Worm (Caenorhabditis elegans) whole organism, L1 larva: ENCODE data around the gene Y116F11A.1.

ENCODE experiments used
- C04F5.9 ChIP-seq: sonication (generic microtip); optimal IDR thresholded peaks from 2 replicates; lab custom pipeline; 2016; ENCODE audit warnings: missing genetic modification characterization, missing compliant biosample characterization
- C16A3.4 ChIP-seq: fragments of 150-350 bp; optimal IDR thresholded peaks from 2 replicates; lab custom pipeline; 2014; ENCODE audit warnings: missing biosample characterization, missing genetic modification characterization
- C34B4.2 ChIP-seq: sonication (generic microtip); optimal IDR thresholded peaks from 2 replicates; lab custom pipeline; 2017; ENCODE audit warnings: mild to moderate bottlenecking, missing genetic modification characterization, missing compliant biosample characterization
- F16B12.6 ChIP-seq: fragments of 150-350 bp; optimal IDR thresholded peaks from 2 replicates; lab custom pipeline; 2014; ENCODE audit warnings: missing biosample characterization, missing genetic modification characterization
- blmp-1 ChIP-seq: fragments of 150-350 bp; optimal IDR thresholded peaks from 2 replicates; lab custom pipeline; 2014; ENCODE audit warnings: missing biosample characterization, missing genetic modification characterization
- ceh-82 ChIP-seq, 3 experiments: fragments of 150-350 bp in 1 of 3; sonication (generic microtip) in 2 of 3; optimal IDR thresholded peaks; 2 replicates each; lab custom pipeline; 2014 to 2017; ENCODE audit warnings: missing biosample characterization in 3 of 3, missing genetic modification characterization in 3 of 3
- ceh-88 ChIP-seq: fragments of 200-800 bp; sonication (Bioruptor generic); IDR thresholded peaks from 2 replicates; pipeline ENCODE4 v1.3.6; 2022; ENCODE audit warnings: missing genetic modification characterization, missing compliant biosample characterization
- ces-1 ChIP-seq: fragments of 150-350 bp; optimal IDR thresholded peaks from 2 replicates; lab custom pipeline; 2014; ENCODE audit warnings: missing biosample characterization, missing genetic modification reagents, missing genetic modification characterization
- dpl-1 ChIP-seq, 3 experiments: fragments of 150-350 bp in 2 of 3; sonication (generic microtip) in 1 of 3; optimal IDR thresholded peaks; 2 replicates each; lab custom pipeline; 2014 to 2017; ENCODE audit warnings: missing biosample characterization in 3 of 3, missing genetic modification characterization in 3 of 3, missing genetic modification reagents in 3 of 3
- dsc-1 ChIP-seq: sonication (generic microtip); optimal IDR thresholded peaks from 2 replicates; lab custom pipeline; 2016; ENCODE audit warnings: mild to moderate bottlenecking, missing genetic modification characterization, missing compliant biosample characterization
- efl-1 ChIP-seq, 4 experiments: fragments of 150-350 bp; optimal IDR thresholded peaks in 3 of 4; peaks in 1 of 4; 1 replicate in 1 of 4; 2 replicates in 3 of 4; lab custom pipeline; 2014; ENCODE audit warnings: missing biosample characterization in 2 of 4, missing genetic modification characterization in 2 of 4, missing genetic modification reagents in 2 of 4
- egl-13 ChIP-seq: sonication (generic microtip); optimal IDR thresholded peaks from 2 replicates; lab custom pipeline; 2016; ENCODE audit warnings: missing genotype, missing genetic modification reagents, missing genetic modification characterization, missing compliant biosample characterization
- elt-2 ChIP-seq: sonication (generic microtip); optimal IDR thresholded peaks from 2 replicates; lab custom pipeline; 2016; ENCODE audit warnings: missing genetic modification characterization, mild to moderate bottlenecking, inconsistent platforms, missing compliant biosample characterization, missing genetic modification reagents
- ets-5 ChIP-seq: fragments of 200-800 bp; sonication (Bioruptor generic); IDR thresholded peaks from 2 replicates; pipeline ENCODE4 v1.3.6; 2022; ENCODE audit warnings: missing genetic modification characterization, missing compliant biosample characterization
- fkh-4 ChIP-seq: sonication (generic microtip); optimal IDR thresholded peaks from 2 replicates; lab custom pipeline; 2016; ENCODE audit warnings: missing compliant biosample characterization, missing genetic modification characterization, borderline replicate concordance
- fkh-8 ChIP-seq: sonication (generic microtip); optimal IDR thresholded peaks from 2 replicates; lab custom pipeline; 2016; ENCODE audit warnings: mild to moderate bottlenecking, missing genetic modification characterization, missing compliant biosample characterization
- fos-1 ChIP-seq: fragments of 150-350 bp; optimal IDR thresholded peaks from 2 replicates; lab custom pipeline; 2014; ENCODE audit warnings: missing biosample characterization, missing genetic modification characterization
- hlh-4 ChIP-seq: sonication (generic microtip); optimal IDR thresholded peaks from 2 replicates; lab custom pipeline; 2016; ENCODE audit warnings: mild to moderate bottlenecking, missing genetic modification characterization, missing compliant biosample characterization
- lin-15B ChIP-seq: fragments of 150-350 bp; sonication (generic microtip); optimal IDR thresholded peaks from 3 replicates; lab custom pipeline; 2014; ENCODE audit warnings: missing biosample characterization, missing genetic modification characterization
- lin-35 ChIP-seq, 2 experiments: fragments of 150-350 bp; optimal IDR thresholded peaks; 2 replicates each; lab custom pipeline; 2014; ENCODE audit warnings: missing biosample characterization in 2 of 2, missing genetic modification characterization in 2 of 2, missing genetic modification reagents in 2 of 2
- lin-39 ChIP-seq: fragments of 150-350 bp; optimal IDR thresholded peaks from 2 replicates; lab custom pipeline; 2014; ENCODE audit warnings: missing biosample characterization, missing genetic modification reagents, missing genetic modification characterization
- lir-3 ChIP-seq: sonication (generic microtip); optimal IDR thresholded peaks from 2 replicates; lab custom pipeline; 2016; ENCODE audit warnings: mild to moderate bottlenecking, missing genetic modification characterization, moderate library complexity, missing compliant biosample characterization; ENCODE audit not compliant: poor library complexity
- lsy-2 ChIP-seq, 2 experiments: fragments of 150-350 bp; optimal IDR thresholded peaks; 2 replicates each; lab custom pipeline; 2014; ENCODE audit warnings: missing biosample characterization in 2 of 2, missing genetic modification characterization in 2 of 2
- mdl-1 ChIP-seq, 2 experiments: fragments of 150-350 bp; optimal IDR thresholded peaks; 2 replicates each; lab custom pipeline; 2014 to 2017; ENCODE audit warnings: missing biosample characterization in 2 of 2, missing genetic modification characterization in 2 of 2, inconsistent platforms in 1 of 2
- mef-2 ChIP-seq: fragments of 150-350 bp; optimal IDR thresholded peaks from 2 replicates; lab custom pipeline; 2014; ENCODE audit warnings: missing biosample characterization, missing genetic modification characterization
- mep-1 ChIP-seq: fragments of 150-350 bp; optimal IDR thresholded peaks from 2 replicates; lab custom pipeline; 2014; ENCODE audit warnings: missing biosample characterization, missing genetic modification characterization
- nhr-11 ChIP-seq: fragments of 150-350 bp; optimal IDR thresholded peaks from 2 replicates; lab custom pipeline; 2014; ENCODE audit warnings: missing biosample characterization, missing genetic modification characterization
- nhr-19 ChIP-seq: fragments of 200-800 bp; sonication (Bioruptor generic); conservative IDR thresholded peaks from 2 replicates; pipeline ENCODE4 v1.3.6; 2022; ENCODE audit warnings: missing genetic modification characterization, missing compliant biosample characterization
- nhr-20 ChIP-seq: sonication (generic microtip); optimal IDR thresholded peaks from 2 replicates; lab custom pipeline; 2016; ENCODE audit warnings: mild to moderate bottlenecking, missing genetic modification characterization, missing compliant biosample characterization
- nhr-76 ChIP-seq: sonication (generic microtip); optimal IDR thresholded peaks from 2 replicates; lab custom pipeline; 2017; ENCODE audit warnings: missing biosample characterization, missing genetic modification characterization
- nhr-84 ChIP-seq: sonication (generic microtip); optimal IDR thresholded peaks from 2 replicates; lab custom pipeline; 2017; ENCODE audit warnings: missing biosample characterization, missing genetic modification characterization
- nhr-85 ChIP-seq: sonication (generic microtip); peaks from one replicate; lab custom pipeline; 2016; ENCODE audit warnings: missing genetic modification characterization, inconsistent platforms, missing compliant biosample characterization
- pqm-1 ChIP-seq: sonication (generic microtip); optimal IDR thresholded peaks from 3 replicates; lab custom pipeline; 2017; ENCODE audit warnings: missing biosample characterization, missing genetic modification characterization
- rnt-1 ChIP-seq: sonication (generic microtip); optimal IDR thresholded peaks from 2 replicates; lab custom pipeline; 2016; ENCODE audit warnings: mild to moderate bottlenecking, missing genetic modification characterization, moderate library complexity, missing compliant biosample characterization
- sptf-1 ChIP-seq: fragments of 150-350 bp; optimal IDR thresholded peaks from 2 replicates; lab custom pipeline; 2014; ENCODE audit warnings: missing biosample characterization, missing genetic modification characterization
- swsn-7 ChIP-seq: sonication (generic microtip); optimal IDR thresholded peaks from 2 replicates; lab custom pipeline; 2016; ENCODE audit warnings: missing genetic modification characterization, missing compliant biosample characterization
- tbx-2 ChIP-seq: sonication (generic microtip); optimal IDR thresholded peaks from 2 replicates; lab custom pipeline; 2016; ENCODE audit warnings: missing genetic modification characterization, missing compliant biosample characterization
- unc-130 ChIP-seq: fragments of 150-350 bp; optimal IDR thresholded peaks from 2 replicates; lab custom pipeline; 2017; ENCODE audit warnings: missing biosample characterization, missing genetic modification characterization, inconsistent platforms
- unc-62 ChIP-seq: fragments of 150-350 bp; optimal IDR thresholded peaks from 2 replicates; lab custom pipeline; 2014; ENCODE audit warnings: missing biosample characterization, missing genetic modification reagents, missing genetic modification characterization
- unc-86 ChIP-seq: sonication (generic microtip); optimal IDR thresholded peaks from 2 replicates; lab custom pipeline; 2016; ENCODE audit warnings: missing genetic modification characterization, missing compliant biosample characterization
- vab-15 ChIP-seq: sonication (generic microtip); optimal IDR thresholded peaks from 2 replicates; lab custom pipeline; 2017; ENCODE audit warnings: missing genotype, mild to moderate bottlenecking, missing genetic modification characterization, missing compliant biosample characterization
- zag-1 ChIP-seq: fragments of 150-350 bp; optimal IDR thresholded peaks from 2 replicates; lab custom pipeline; 2014; ENCODE audit warnings: missing biosample characterization, missing genetic modification characterization
- zip-4 ChIP-seq: fragments of 200-800 bp; sonication (Bioruptor generic); optimal IDR thresholded peaks from 2 replicates; lab custom pipeline; 2018; ENCODE audit warnings: mild to moderate bottlenecking, missing genetic modification characterization, moderate library complexity, missing compliant biosample characterization
- ztf-4 ChIP-seq: fragments of 150-350 bp; optimal IDR thresholded peaks from 2 replicates; lab custom pipeline; 2014; ENCODE audit warnings: missing biosample characterization, missing genetic modification characterization

Y116F11A.1 gene

ce11 chrV:19719253-19719652 is 11.1 kb upstream of the Y116F11A.1 start, which contains the start of gene Y116F11A.6:
Y116F11A.6 (plus strand) TSS chrV:19719553.
- no peak for TF ChIP-seq nhr-84
- TF ChIP-seq ces-1 (GFP tag; lab: Kevin White, UChicago), result no peak
- no peak for TF ChIP-seq fos-1 (tag; lab: Kevin White, UChicago)

- TF ChIP-seq zag-1 (tag; lab: Kevin White, UChicago), result no peak
- peak; percentile 43 for TF ChIP-seq dsc-1 (tag; lab: Kevin White, UChicago)
- TF ChIP-seq unc-130 (tag; lab: Kevin White, UChicago), result peak; percentile 5
- peak; percentile 1 for TF ChIP-seq tbx-2 (tag; lab: Kevin White, UChicago)
- TF ChIP-seq ceh-82 (tag; optimal IDR thresholded peaks at IDR 0.05; lab: Kevin White, UChicago), result peak in 1 of 3 experiments; percentile 14
- TF ChIP-seq rnt-1 (tag; lab: Kevin White, UChicago), result peak; percentile 49
- TF ChIP-seq sptf-1 (tag; lab: Kevin White, UChicago), result no peak
- peak in 1 of 2 experiments; percentile 14 for TF ChIP-seq mdl-1 (tag; optimal IDR thresholded peaks at IDR 0.05; lab: Kevin White, UChicago)
- TF ChIP-seq nhr-19 (GFP tag; lab: Robert Waterston, UW), result peak; percentile 43
- peak in 1 of 2 experiments; percentile 36 for TF ChIP-seq lsy-2 (tag; optimal IDR thresholded peaks at IDR 0.05; lab: Kevin White, UChicago)
- TF ChIP-seq elt-2, result no peak
- peak in 1 of 2 experiments; percentile 10 for TF ChIP-seq lin-35 (GFP tag; optimal IDR thresholded peaks at IDR 0.05; lab: Kevin White, UChicago)
- TF ChIP-seq efl-1 (optimal IDR thresholded peaks at IDR 0.05; lab: Kevin White, UChicago), result no peak
- TF ChIP-seq efl-1 (GFP tag; optimal IDR thresholded peaks at IDR 0.05 in 1 of 2; lab: Kevin White, UChicago), result peak in 1 of 2 experiments; percentile 92
- TF ChIP-seq swsn-7 (tag; lab: Kevin White, UChicago), result peak; percentile 4
- TF ChIP-seq blmp-1 (tag; lab: Kevin White, UChicago), result no peak
Measured at ce11 chrV:19722881-19723280, 7.5 kb upstream of the Y116F11A.1 start.

- no peak for TF ChIP-seq unc-62
- no peak for TF ChIP-seq ceh-88 (GFP tag; lab: Robert Waterston, UW)
- no peak for TF ChIP-seq pqm-1
- peak; percentile 40 for TF ChIP-seq rnt-1 (tag; lab: Kevin White, UChicago)
- TF ChIP-seq unc-86, result peak; percentile 19
- TF ChIP-seq nhr-85 (tag; lab: Kevin White, UChicago), result peak; percentile 31
- TF ChIP-seq C04F5.9 (tag; lab: Kevin White, UChicago), result no peak
- TF ChIP-seq nhr-76 (tag; lab: Kevin White, UChicago), result no peak
- no peak for TF ChIP-seq efl-1 (optimal IDR thresholded peaks at IDR 0.05; lab: Kevin White, UChicago)
- no peak for TF ChIP-seq efl-1 (GFP tag; optimal IDR thresholded peaks at IDR 0.05 in 1 of 2; lab: Kevin White, UChicago)
- no peak for TF ChIP-seq dsc-1 (tag; lab: Kevin White, UChicago)
- TF ChIP-seq ceh-82 (tag; optimal IDR thresholded peaks at IDR 0.05; lab: Kevin White, UChicago), result peak in 2 of 3 experiments; percentile 3 to 4
- TF ChIP-seq nhr-20 (tag; lab: Kevin White, UChicago), result no peak
- TF ChIP-seq C16A3.4 (tag; lab: Kevin White, UChicago), result no peak
- TF ChIP-seq elt-2, result no peak
Measured at ce11 chrV:19724589-19724988, 5.8 kb upstream of the Y116F11A.1 start.

ce11 chrV:19727990-19728389 is 2.4 kb upstream of the Y116F11A.1 start:
- TF ChIP-seq lin-39 (tag; lab: Kevin White, UChicago), result no peak
- TF ChIP-seq lin-15B (tag; lab: Kevin White, UChicago), result no peak
- no peak for TF ChIP-seq fkh-8 (tag; lab: Kevin White, UChicago)
- TF ChIP-seq vab-15 (tag; lab: Kevin White, UChicago), result no peak
- TF ChIP-seq F16B12.6 (tag; lab: Kevin White, UChicago), result no peak
- no peak for TF ChIP-seq ceh-82 (tag; optimal IDR thresholded peaks at IDR 0.05; lab: Kevin White, UChicago)
- no peak for TF ChIP-seq ztf-4 (tag; lab: Kevin White, UChicago)
- no peak for TF ChIP-seq zip-4
- TF ChIP-seq mdl-1 (tag; optimal IDR thresholded peaks at IDR 0.05; lab: Kevin White, UChicago), result no peak

ce11 chrV:19728731-19729130 is 1.6 kb upstream of the Y116F11A.1 start, which contains the start of gene Y116F11A.3:
Y116F11A.3 (plus strand) TSS chrV:19729031.
- TF ChIP-seq C34B4.2 (tag; lab: Kevin White, UChicago) (no peak), ets-5 (GFP tag; lab: Robert Waterston, UW) (no peak), mep-1 (tag; lab: Kevin White, UChicago) (no peak), F16B12.6 (tag; lab: Kevin White, UChicago) (no peak), hlh-4 (tag; lab: Kevin White, UChicago) (no peak), egl-13 (no peak), dpl-1 (GFP tag; optimal IDR thresholded peaks at IDR 0.05; lab: Kevin White, UChicago) (no peak), unc-86 (no peak), nhr-11 (tag; lab: Kevin White, UChicago) (no peak), lir-3 (tag; lab: Kevin White, UChicago) (no peak), mef-2 (no peak), unc-130 (tag; lab: Kevin White, UChicago) (no peak), fkh-4 (tag; lab: Kevin White, UChicago) (no peak), dsc-1 (tag; lab: Kevin White, UChicago) (no peak)
